Fruit fly (Drosophila melanogaster) whole organism, embryonic: ENCODE results near the gene wrm2.

Source experiments
- Blimp-1 ChIP-seq: fragments of 200-800 bp; sonication (Bioruptor generic); optimal IDR thresholded peaks from 3 replicates; lab custom pipeline; 2018; ENCODE audit warnings: missing biosample characterization, missing genetic modification characterization, mild to moderate bottlenecking, moderate library complexity, missing genetic modification reagents
- CG11456 ChIP-seq: fragments of 200-800 bp; sonication (Bioruptor generic); IDR thresholded peaks from 3 replicates; pipeline ENCODE4 v1.3.6; 2022; ENCODE audit warnings: missing biosample characterization, missing genetic modification characterization
- CG14014 ChIP-seq: fragments of 200-800 bp; sonication (Bioruptor generic); IDR thresholded peaks from 2 replicates; pipeline ENCODE4 v1.3.6; 2022; ENCODE audit warnings: missing biosample characterization, missing genetic modification characterization
- CG17328 ChIP-seq: fragments of 200-800 bp; sonication (Bioruptor generic); IDR thresholded peaks from 2 replicates; pipeline ENCODE4 v1.3.6; 2022; ENCODE audit warnings: missing biosample characterization, missing genetic modification characterization
- CG17359 ChIP-seq: fragments of 200-800 bp; sonication (Bioruptor generic); optimal IDR thresholded peaks from 3 replicates; lab custom pipeline; 2018; ENCODE audit warnings: missing biosample characterization, mild to moderate bottlenecking, missing genetic modification characterization, moderate library complexity
- CG17612 ChIP-seq: fragments of 200-800 bp; sonication (Bioruptor generic); IDR thresholded peaks from 2 replicates; pipeline ENCODE4 v1.3.6; 2022; ENCODE audit warnings: missing biosample characterization, missing genetic modification characterization
- CG2129 ChIP-seq: fragments of 200-800 bp; sonication (Bioruptor generic); IDR thresholded peaks from 2 replicates; pipeline ENCODE4 v1.3.6; 2022; ENCODE audit warnings: missing biosample characterization, missing genetic modification characterization; ENCODE audit not compliant: partially characterized antibody
- CG2889 ChIP-seq: fragments of 200-800 bp; sonication (Bioruptor generic); IDR thresholded peaks from 3 replicates; pipeline ENCODE4 v1.3.6; 2022; ENCODE audit warnings: missing biosample characterization, missing genetic modification characterization
- CG33213 ChIP-seq: fragments of 200-800 bp; sonication (Bioruptor generic); optimal IDR thresholded peaks from 3 replicates; lab custom pipeline; 2016; ENCODE audit warnings: missing biosample characterization, missing genetic modification characterization
- CG3726 ChIP-seq: fragments of 200-800 bp; sonication (Bioruptor generic); IDR thresholded peaks from 3 replicates; pipeline ENCODE4, ENCODE4 v1.3.6; 2022; ENCODE audit warnings: missing biosample characterization, missing genetic modification characterization
- CG3838 ChIP-seq: fragments of 200-800 bp; sonication (Bioruptor generic); optimal IDR thresholded peaks from 3 replicates; lab custom pipeline; 2016; ENCODE audit warnings: missing biosample characterization, missing genetic modification characterization
- CG3847 ChIP-seq: fragments of 200-800 bp; sonication (Bioruptor generic); IDR thresholded peaks from 2 replicates; pipeline ENCODE4 v1.3.6; 2022; ENCODE audit warnings: missing biosample characterization, missing genetic modification characterization
- CG3995 ChIP-seq: fragments of 200-800 bp; sonication (Bioruptor generic); optimal IDR thresholded peaks from 3 replicates; lab custom pipeline; 2016; ENCODE audit warnings: missing biosample characterization, missing genetic modification characterization
- CG4360 ChIP-seq: fragments of 200-800 bp; sonication (Bioruptor generic); IDR thresholded peaks from 2 replicates; pipeline ENCODE4 v1.3.6; 2022; ENCODE audit warnings: missing biosample characterization, missing genetic modification characterization
- CG6254 ChIP-seq: fragments of 200-800 bp; sonication (Bioruptor generic); optimal IDR thresholded peaks from 3 replicates; lab custom pipeline; 2017; ENCODE audit warnings: mild to moderate bottlenecking, missing biosample characterization, missing genetic modification reagents, missing genetic modification characterization
- CG6654 ChIP-seq: fragments of 200-800 bp; sonication (Bioruptor generic); optimal IDR thresholded peaks from 2 replicates; lab custom pipeline; 2017; ENCODE audit warnings: missing biosample characterization, mild to moderate bottlenecking, missing genetic modification characterization
- CG6765 ChIP-seq: fragments of 200-800 bp; sonication (Bioruptor generic); optimal IDR thresholded peaks from 3 replicates; lab custom pipeline; 2017; ENCODE audit warnings: missing biosample characterization, mild to moderate bottlenecking, missing genetic modification characterization
- CG8290 ChIP-seq, 3 experiments: fragments of 200-800 bp; sonication (Bioruptor generic); optimal IDR thresholded peaks; 2 replicates each; lab custom pipeline; 2016 to 2019; ENCODE audit warnings: missing biosample characterization in 3 of 3, missing genetic modification characterization in 3 of 3, mild to moderate bottlenecking in 2 of 3, moderate library complexity in 1 of 3
- CG8924 ChIP-seq: fragments of 200-800 bp; optimal IDR thresholded peaks from 3 replicates; lab custom pipeline; 2019; ENCODE audit warnings: missing biosample characterization, mild to moderate bottlenecking, missing genetic modification characterization, moderate library complexity
- Dfd ChIP-seq, 2 experiments: fragments of >200 bp; optimal IDR thresholded peaks; 2 replicates each; lab custom pipeline; 2017; ENCODE audit warnings: missing biosample characterization in 2 of 2, missing genetic modification characterization in 2 of 2
- Doc3 ChIP-seq: fragments of 200-800 bp; sonication (Bioruptor generic); IDR thresholded peaks from 3 replicates; pipeline ENCODE4 v1.3.6; 2022; ENCODE audit warnings: missing biosample characterization, missing genetic modification characterization; ENCODE audit not compliant: partially characterized antibody
- HmgZ ChIP-seq: fragments of 200-800 bp; sonication (Bioruptor generic); optimal IDR thresholded peaks from 2 replicates; lab custom pipeline; 2018; ENCODE audit warnings: missing biosample characterization, mild to moderate bottlenecking, missing genetic modification characterization
- Hmr ChIP-seq: fragments of 200-800 bp; sonication (Bioruptor generic); optimal IDR thresholded peaks from 3 replicates; lab custom pipeline; 2017; ENCODE audit warnings: mild to moderate bottlenecking, missing biosample characterization, missing genetic modification reagents, missing genetic modification characterization
- Jarid2 ChIP-seq: fragments of 200-800 bp; sonication (Bioruptor generic); optimal IDR thresholded peaks from 3 replicates; lab custom pipeline; 2017; ENCODE audit warnings: mild to moderate bottlenecking, missing biosample characterization, missing genetic modification reagents, missing genetic modification characterization
- Lhr ChIP-seq: fragments of 200-800 bp; sonication (Bioruptor generic); optimal IDR thresholded peaks from 3 replicates; lab custom pipeline; 2017; ENCODE audit warnings: mild to moderate bottlenecking, missing biosample characterization, missing genetic modification reagents, missing genetic modification characterization
- MESR4 ChIP-seq: fragments of 200-800 bp; sonication (Bioruptor generic); optimal IDR thresholded peaks from 2 replicates; lab custom pipeline; 2018; ENCODE audit warnings: missing biosample characterization, mild to moderate bottlenecking, missing genetic modification characterization, moderate library complexity
- Med ChIP-seq: fragments of 200-800 bp; sonication (Bioruptor generic); peaks from one replicate; lab custom pipeline; 2016; ENCODE audit warnings: missing biosample characterization, missing genetic modification characterization, mild to moderate bottlenecking, inconsistent platforms, moderate library complexity
- Myb ChIP-seq: fragments of 200-800 bp; sonication (Bioruptor generic); optimal IDR thresholded peaks from 2 replicates; lab custom pipeline; 2016; ENCODE audit warnings: missing biosample characterization, missing genetic modification characterization
- NC2α ChIP-seq: fragments of 200-800 bp; sonication (Bioruptor generic); optimal IDR thresholded peaks from 2 replicates; lab custom pipeline; 2016; ENCODE audit warnings: missing biosample characterization, missing genetic modification characterization
- Pdp1 ChIP-seq, 2 experiments: fragments of 200-800 bp; sonication (Bioruptor generic); optimal IDR thresholded peaks; 3 replicates each; lab custom pipeline; 2016; ENCODE audit warnings: missing biosample characterization in 2 of 2, missing genetic modification characterization in 2 of 2, mild to moderate bottlenecking in 1 of 2, moderate library complexity in 1 of 2
- Poxn ChIP-seq: fragments of 200-800 bp; sonication (Bioruptor generic); IDR thresholded peaks from 2 replicates; pipeline ENCODE4 v1.3.6; 2022; ENCODE audit warnings: missing biosample characterization, missing genetic modification characterization
- Rfx ChIP-seq: fragments of 200-800 bp; sonication (Bioruptor generic); IDR thresholded peaks from 2 replicates; pipeline ENCODE4 v1.3.6; 2022; ENCODE audit warnings: missing biosample characterization, missing genetic modification characterization
- Scr ChIP-seq: fragments of 200-800 bp; sonication (Bioruptor generic); IDR thresholded peaks from 2 replicates; pipeline ENCODE4 v1.3.6; 2022; ENCODE audit warnings: missing biosample characterization, missing genetic modification characterization; ENCODE audit not compliant: partially characterized antibody
- Sin3A ChIP-seq: fragments of >200 bp; optimal IDR thresholded peaks from 2 replicates; lab custom pipeline; 2018
- chm ChIP-seq: fragments of 200-800 bp; sonication (Bioruptor generic); IDR thresholded peaks from 2 replicates; pipeline ENCODE4 v1.3.6; 2022; ENCODE audit warnings: missing biosample characterization, missing genetic modification characterization
- cwo ChIP-seq: fragments of 200-800 bp; sonication (Bioruptor generic); optimal IDR thresholded peaks from 3 replicates; lab custom pipeline; 2017; ENCODE audit warnings: missing biosample characterization, missing genetic modification characterization, mild to moderate bottlenecking, moderate library complexity, missing genetic modification reagents
- dan ChIP-seq: fragments of 200-800 bp; sonication (Bioruptor generic); IDR thresholded peaks from 2 replicates; pipeline ENCODE4 v1.3.6; 2022; ENCODE audit warnings: missing biosample characterization, missing genetic modification characterization
- ewg ChIP-seq: fragments of 200-800 bp; sonication (Bioruptor generic); optimal IDR thresholded peaks from 3 replicates; lab custom pipeline; 2017; ENCODE audit warnings: mild to moderate bottlenecking, missing biosample characterization, missing genetic modification reagents, missing genetic modification characterization
- eyg ChIP-seq: fragments of 200-800 bp; sonication (Bioruptor generic); optimal IDR thresholded peaks from 3 replicates; lab custom pipeline; 2016; ENCODE audit warnings: missing biosample characterization, missing genetic modification characterization
- gem ChIP-seq: fragments of 200-800 bp; sonication (Bioruptor generic); optimal IDR thresholded peaks from 2 replicates; lab custom pipeline; 2019; ENCODE audit warnings: missing biosample characterization, mild to moderate bottlenecking, missing genetic modification characterization, moderate library complexity
- gsb-n ChIP-seq: fragments of 200-800 bp; sonication (Bioruptor generic); optimal IDR thresholded peaks from 3 replicates; lab custom pipeline; 2018; ENCODE audit warnings: missing biosample characterization, mild to moderate bottlenecking, missing genetic modification characterization
- lmd ChIP-seq: fragments of 200-800 bp; sonication (Bioruptor generic); IDR thresholded peaks from 2 replicates; pipeline ENCODE4 v1.3.6; 2022; ENCODE audit warnings: missing biosample characterization, missing genetic modification characterization
- mld ChIP-seq: fragments of 200-800 bp; sonication (Bioruptor generic); IDR thresholded peaks from 3 replicates; pipeline ENCODE4 v1.3.6; 2022; ENCODE audit warnings: missing biosample characterization, missing genetic modification characterization; ENCODE audit not compliant: partially characterized antibody
- pb ChIP-seq: fragments of 200-800 bp; sonication (Bioruptor generic); optimal IDR thresholded peaks from 3 replicates; lab custom pipeline; 2016; ENCODE audit warnings: missing biosample characterization, missing genetic modification characterization
- pzg ChIP-seq: fragments of 200-800 bp; sonication (Bioruptor generic); optimal IDR thresholded peaks from 3 replicates; lab custom pipeline; 2018; ENCODE audit warnings: missing biosample characterization, mild to moderate bottlenecking, missing genetic modification characterization, moderate library complexity
- sd ChIP-seq: fragments of 200-800 bp; sonication (Bioruptor generic); optimal IDR thresholded peaks from 3 replicates; lab custom pipeline; 2018; ENCODE audit warnings: missing biosample characterization, mild to moderate bottlenecking, missing genetic modification characterization, moderate library complexity
- sim ChIP-seq: fragments of 200-800 bp; sonication (Bioruptor generic); IDR thresholded peaks from 2 replicates; pipeline ENCODE4 v1.3.6; 2022; ENCODE audit warnings: missing biosample characterization, missing genetic modification characterization
- trem ChIP-seq: fragments of 200-800 bp; optimal IDR thresholded peaks from 3 replicates; lab custom pipeline; 2019; ENCODE audit warnings: missing biosample characterization, mild to moderate bottlenecking, missing genetic modification characterization, moderate library complexity
- zfh1 ChIP-seq: fragments of 200-800 bp; sonication (Bioruptor generic); IDR thresholded peaks from 3 replicates; pipeline ENCODE4 v1.3.6; 2022; ENCODE audit warnings: missing biosample characterization, missing genetic modification characterization

wrm2 gene

dm6 chr3L:7360324-7360852 is 25.4 kb upstream of the wrm2 start, which contains the start of gene Sec63 (continued):
- peak; percentile 56; the same call in 1 of the 2 replicates for TF ChIP-seq lmd (GFP tag; lab: Robert Waterston, UW)
- TF ChIP-seq NC2α: no peak
- peak; percentile 5 to 11 for TF ChIP-seq Pdp1 (GFP tag; optimal IDR thresholded peaks at IDR 0.05; lab: Kevin White, UChicago)
- TF ChIP-seq CG6654 (GFP tag; lab: Kevin White, UChicago): no peak
- TF ChIP-seq Jarid2 (GFP tag; lab: Kevin White, UChicago): peak; percentile 6
- TF ChIP-seq CG17328: peak; percentile 32; the same call in 1 of the 2 replicates
- peak; percentile 67 for TF ChIP-seq Hmr (GFP tag; lab: Kevin White, UChicago)
- no peak for TF ChIP-seq CG3726 (GFP tag; lab: Robert Waterston, UW)
- TF ChIP-seq cwo (GFP tag; lab: Kevin White, UChicago): no peak
- TF ChIP-seq sim (GFP tag; lab: Robert Waterston, UW): no peak
- TF ChIP-seq dan (GFP tag; lab: Robert Waterston, UW): no peak
- peak; percentile 8 for TF ChIP-seq HmgZ
- TF ChIP-seq Dfd (GFP tag; optimal IDR thresholded peaks at IDR 0.05; lab: Kevin White, UChicago): no peak
- peak; percentile 74 for TF ChIP-seq CG33213 (GFP tag; lab: Kevin White, UChicago)
- TF ChIP-seq pb (GFP tag; lab: Kevin White, UChicago): peak; percentile 11
- TF ChIP-seq Rfx (GFP tag; lab: Robert Waterston, UW): peak; percentile 80
- no peak for TF ChIP-seq Poxn (GFP tag; lab: Robert Waterston, UW)
- TF ChIP-seq MESR4 (GFP tag; lab: Kevin White, UChicago): peak; percentile 83
- peak; percentile 15 for TF ChIP-seq CG6254 (GFP tag; lab: Kevin White, UChicago)
- peak; percentile 77 for TF ChIP-seq pzg
- TF ChIP-seq mld (GFP tag; lab: Robert Waterston, UW): peak; percentile 87; the same call in 2 of the 3 replicates
- peak; percentile 1 for TF ChIP-seq Myb (GFP tag; lab: Kevin White, UChicago)
- peak; percentile 27 for TF ChIP-seq CG3995 (GFP tag; lab: Kevin White, UChicago)
- TF ChIP-seq Doc3: peak; percentile 70
- no peak for TF ChIP-seq CG17612 (GFP tag; lab: Robert Waterston, UW)
- TF ChIP-seq trem (tag; lab: Kevin White, UChicago): peak; percentile 65
- no peak for TF ChIP-seq eyg (GFP tag; lab: Kevin White, UChicago)
- TF ChIP-seq chm (GFP tag; lab: Robert Waterston, UW): 0 out of 2 replicates have a peak, but pooled peaks have one; percentile 34
- peak; percentile 49 for TF ChIP-seq CG17359
- no peak for TF ChIP-seq gsb-n (tag; lab: Kevin White, UChicago)
- peak; percentile 79 for TF ChIP-seq Scr (GFP tag; lab: Robert Waterston, UW)
- peak; percentile 71 for TF ChIP-seq gem (tag; lab: Kevin White, UChicago)
- peak; percentile 44 for TF ChIP-seq ewg (GFP tag; lab: Kevin White, UChicago)
- TF ChIP-seq zfh1: 0 out of 3 replicates have a peak, but pooled peaks have one; percentile 40
- peak; percentile 68; the same call in 1 of the 3 replicates for TF ChIP-seq CG11456 (GFP tag; lab: Robert Waterston, UW)
- TF ChIP-seq CG2129: peak; percentile 69
- TF ChIP-seq Lhr (GFP tag; lab: Kevin White, UChicago): no peak
- peak; percentile 19 for TF ChIP-seq sd (tag; lab: Kevin White, UChicago)
- TF ChIP-seq CG3847: peak; percentile 74
- TF ChIP-seq CG8924 (tag; lab: Kevin White, UChicago): peak; percentile 36
- no peak for TF ChIP-seq CG2889 (GFP tag; lab: Robert Waterston, UW)
- TF ChIP-seq Sin3A (lab: Kevin White, UChicago): peak; percentile 59
- peak; percentile 2 for TF ChIP-seq CG3838 (GFP tag; lab: Kevin White, UChicago)
- TF ChIP-seq Blimp-1: no peak
- peak; percentile 35 for TF ChIP-seq CG8290 (GFP tag; optimal IDR thresholded peaks at IDR 0.05; lab: Kevin White, UChicago)
- TF ChIP-seq CG8290 (tag; optimal IDR thresholded peaks at IDR 0.05; lab: Kevin White, UChicago): peak in 1 of 2 experiments; percentile 81
- TF ChIP-seq CG6765 (GFP tag; lab: Kevin White, UChicago): no peak
- no peak for TF ChIP-seq CG4360
- peak; percentile 66 for TF ChIP-seq CG14014 (GFP tag; lab: Robert Waterston, UW)
- TF ChIP-seq Med (GFP tag; lab: Kevin White, UChicago): peak; percentile 60
